Worm (Caenorhabditis elegans): ENCODE measurements around the gene T26E4.3.

ce11 chrV:15815962-15816432, 33.4 kb downstream of the T26E4.3 start, which contains the start of the genes fbxa-69 and F54B8.4:
- TF ChIP-seq unc-130 (GFP tag; optimal IDR thresholded peaks at IDR 0.05), result no peak
- TF ChIP-seq ceh-82 (tag; optimal IDR thresholded peaks at IDR 0.05), result no peak
- no peak for TF ChIP-seq snpc-4 (tag; optimal IDR thresholded peaks at IDR 0.05)
- TF ChIP-seq sdz-12 (GFP tag; optimal IDR thresholded peaks at IDR 0.05), result no peak
- no peak for TF ChIP-seq lsy-2 (tag; optimal IDR thresholded peaks at IDR 0.05)
- TF ChIP-seq nhr-76 (tag; optimal IDR thresholded peaks at IDR 0.05), result no peak
